Fruit fly (Drosophila melanogaster) whole organism, prepupa: ENCODE data around the gene Rap1.

ENCODE experiments used
- CG15336 ChIP-seq: fragments of 200-800 bp; sonication (Bioruptor generic); IDR thresholded peaks from 2 replicates; pipeline ENCODE4 v1.3.6; 2022; ENCODE audit warnings: missing biosample characterization, missing genetic modification characterization
- CG6792 ChIP-seq: fragments of 200-800 bp; sonication (Bioruptor generic); optimal IDR thresholded peaks from 3 replicates; lab custom pipeline; 2016; ENCODE audit warnings: missing biosample characterization, missing genetic modification characterization
- Eip75B ChIP-seq: fragments of 200-800 bp; sonication (Bioruptor generic); optimal IDR thresholded peaks from 3 replicates; lab custom pipeline; 2016; ENCODE audit warnings: missing biosample characterization, missing genetic modification characterization
- Hr4 ChIP-seq: fragments of 200-800 bp; sonication (Bioruptor generic); optimal IDR thresholded peaks from 3 replicates; lab custom pipeline; 2016; ENCODE audit warnings: missing biosample characterization, missing genetic modification characterization
- acj6 ChIP-seq: fragments of 200-800 bp; sonication (Bioruptor generic); optimal IDR thresholded peaks from 3 replicates; lab custom pipeline; 2016; ENCODE audit warnings: missing biosample characterization, missing genetic modification characterization

DNA sequence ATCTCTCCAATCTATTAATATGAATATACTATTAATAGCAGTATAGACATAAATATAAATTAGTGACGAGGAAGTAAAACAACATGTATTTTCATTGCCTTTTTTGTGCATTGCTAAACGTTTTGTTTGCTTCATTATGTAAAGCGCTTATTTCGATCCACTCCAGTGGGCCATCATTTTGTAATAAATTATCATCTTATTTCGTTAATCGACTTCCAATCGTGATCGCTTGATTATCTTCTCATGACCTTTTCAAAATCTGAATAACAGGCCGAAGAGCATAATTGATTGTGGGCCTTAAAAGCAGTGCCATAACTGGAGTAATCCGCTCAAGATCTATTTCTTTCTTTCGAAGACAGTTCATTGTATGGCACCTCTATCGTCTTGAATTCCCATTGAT, 44.6 kb downstream of the Rap1 start:
- TF ChIP-seq CG15336 (no peak), Hr4 (no peak), CG6792 (GFP tag; lab: Kevin White, UChicago) (no peak), acj6 (GFP tag; lab: Kevin White, UChicago) (no peak), Eip75B (no peak)
